Fruit fly (Drosophila melanogaster) Kc167 (cell line): ENCODE measurements around the gene Ahcy.

Experiments
- h ChIP-seq: fragments of >200 bp; optimal IDR thresholded peaks from 3 replicates; lab custom pipeline; 2018; ENCODE audit warnings: missing external identifiers
- insv ChIP-seq: fragments of >200 bp; optimal IDR thresholded peaks from 3 replicates; lab custom pipeline; 2018; ENCODE audit warnings: missing external identifiers

dm6 chrX:15497440-15498271 lies 47.6 kb downstream of the Ahcy start:
- no peak for TF ChIP-seq h (lab: Kevin White, UChicago)
- no peak for TF ChIP-seq insv (lab: Kevin White, UChicago)
